Worm (Caenorhabditis elegans) whole organism, L4 larva: ENCODE results near the gene Y57A10C.8.
"Not testable (repeated sequence)": the region's sequence is repeated elsewhere in the genome, so short reads cannot be mapped to it uniquely, and the experiment has no call there.

Source experiments
- attf-4 ChIP-seq: sonication (generic microtip); optimal IDR thresholded peaks from 3 replicates; lab custom pipeline; 2017; ENCODE audit warnings: missing biosample characterization, missing genetic modification characterization
- fkh-10 ChIP-seq: fragments of 150-350 bp; optimal IDR thresholded peaks from 2 replicates; lab custom pipeline; 2014; ENCODE audit warnings: missing biosample characterization, missing genetic modification reagents, missing genetic modification characterization
- nhr-111 ChIP-seq: fragments of 200-800 bp; sonication (Bioruptor generic); optimal IDR thresholded peaks from 2 replicates; lab custom pipeline; 2018; ENCODE audit warnings: mild to moderate bottlenecking, missing genetic modification characterization, missing compliant biosample characterization
- skn-1 ChIP-seq: fragments of 150-350 bp; optimal IDR thresholded peaks from 2 replicates; lab custom pipeline; 2014; ENCODE audit warnings: missing biosample characterization, missing genetic modification characterization

- TF ChIP-seq nhr-111 (GFP tag; lab: Kevin White, UChicago); fkh-10; attf-4; skn-1 (tag; lab: Kevin White, UChicago): not testable (repeated sequence)
Observed at ce11 chrII:12441164-12441563, 11.5 kb upstream of the Y57A10C.8 start, which contains the start of gene Y57A10C.10.
